Worm (Caenorhabditis elegans): ENCODE measurements around the gene str-156.

ce11 chrIV:4934103-4934502 is 20.9 kb downstream of the str-156 start, which contains the start of gene str-153:
- TF ChIP-seq elt-3 (tag; optimal IDR thresholded peaks at IDR 0.05): no peak
- TF ChIP-seq unc-62 (GFP tag; optimal IDR thresholded peaks at IDR 0.05): no peak
- TF ChIP-seq ceh-43 (GFP tag; optimal IDR thresholded peaks at IDR 0.05): no peak
- no peak for TF ChIP-seq snpc-4 (tag; optimal IDR thresholded peaks at IDR 0.05)
- TF ChIP-seq lsy-2 (tag; optimal IDR thresholded peaks at IDR 0.05): no peak
- no peak for TF ChIP-seq mls-2 (tag; optimal IDR thresholded peaks at IDR 0.05)
- TF ChIP-seq nhr-12 (tag; optimal IDR thresholded peaks at IDR 0.05): no peak
- no peak for TF ChIP-seq lin-13 (tag; optimal IDR thresholded peaks at IDR 0.05)
